Worm (Caenorhabditis elegans) whole organism, young adult: Measurements from ENCODE around the gene ppt-1.

Experiments
- D2030.7 ChIP-seq: fragments of 200-800 bp; sonication (Bioruptor generic); IDR thresholded peaks from 2 replicates; pipeline ENCODE4 v1.3.6; 2022; ENCODE audit warnings: missing genetic modification reagents, missing genetic modification characterization, missing compliant biosample characterization
- F22D6.2 ChIP-seq: sonication (generic microtip); optimal IDR thresholded peaks from 2 replicates; lab custom pipeline; 2016; ENCODE audit warnings: mild to moderate bottlenecking, missing genetic modification characterization, missing compliant biosample characterization
- F33H1.4 ChIP-seq: fragments of 200-800 bp; sonication (Bioruptor generic); IDR thresholded peaks from 2 replicates; pipeline ENCODE4 v1.3.6; 2022; ENCODE audit warnings: missing genetic modification reagents, missing genetic modification characterization, missing compliant biosample characterization
- F57C9.4 ChIP-seq: sonication (generic microtip); optimal IDR thresholded peaks from 2 replicates; lab custom pipeline; 2017; ENCODE audit warnings: mild to moderate bottlenecking, missing genetic modification characterization, missing compliant biosample characterization
- K12H6.12 ChIP-seq: fragments of 200-800 bp; sonication (Bioruptor generic); optimal IDR thresholded peaks from 2 replicates; lab custom pipeline; 2018; ENCODE audit warnings: mild to moderate bottlenecking, missing genetic modification characterization, missing compliant biosample characterization
- Y53F4B.3 ChIP-seq: fragments of 200-800 bp; sonication (Bioruptor generic); IDR thresholded peaks from 2 replicates; pipeline ENCODE4 v1.3.6; 2022; ENCODE audit warnings: missing genetic modification reagents, missing genetic modification characterization, missing compliant biosample characterization
- Y53G8AR.9 ChIP-seq: fragments of 200-800 bp; sonication (Bioruptor generic); conservative IDR thresholded peaks from 2 replicates; pipeline ENCODE4 v1.3.6; 2022; ENCODE audit warnings: missing genetic modification reagents, missing genetic modification characterization, missing compliant biosample characterization
- Y79H2A.3 ChIP-seq: fragments of 200-800 bp; sonication (Bioruptor generic); conservative IDR thresholded peaks from 2 replicates; pipeline ENCODE4 v1.3.6; 2022; ENCODE audit warnings: missing genetic modification reagents, missing genetic modification characterization, missing compliant biosample characterization
- Y95B8A.8 ChIP-seq: fragments of 200-800 bp; sonication (Bioruptor generic); IDR thresholded peaks from 2 replicates; pipeline ENCODE4 v1.3.6; 2022; ENCODE audit warnings: missing genetic modification reagents, missing genetic modification characterization, missing compliant biosample characterization
- ZK185.1 ChIP-seq: sonication (generic microtip); optimal IDR thresholded peaks from 2 replicates; lab custom pipeline; 2016; ENCODE audit warnings: mild to moderate bottlenecking, missing genetic modification characterization, missing compliant biosample characterization; ENCODE audit not compliant: poor library complexity, severe bottlenecking
- attf-3 ChIP-seq: fragments of 200-800 bp; sonication (Bioruptor generic); conservative IDR thresholded peaks from 2 replicates; pipeline ENCODE4 v1.3.6; 2022; ENCODE audit warnings: missing genetic modification reagents, missing genetic modification characterization, missing compliant biosample characterization
- ccch-3 ChIP-seq: fragments of 200-800 bp; sonication (Bioruptor generic); optimal IDR thresholded peaks from 2 replicates; lab custom pipeline; 2018; ENCODE audit warnings: mild to moderate bottlenecking, missing genetic modification characterization, missing compliant biosample characterization
- cebp-2 ChIP-seq: fragments of 200-800 bp; sonication (Bioruptor generic); IDR thresholded peaks from 2 replicates; pipeline ENCODE4 v1.3.6; 2022; ENCODE audit warnings: missing genetic modification characterization, missing compliant biosample characterization
- ceh-79 ChIP-seq: sonication (generic microtip); optimal IDR thresholded peaks from 2 replicates; lab custom pipeline; 2017; ENCODE audit warnings: mild to moderate bottlenecking, missing genetic modification characterization, missing compliant biosample characterization
- ceh-91 ChIP-seq: fragments of 200-800 bp; sonication (Bioruptor generic); IDR thresholded peaks from 2 replicates; pipeline ENCODE4 v1.3.6; 2022; ENCODE audit warnings: missing genetic modification reagents, missing genetic modification characterization, missing compliant biosample characterization
- dpff-1 ChIP-seq: sonication (generic microtip); optimal IDR thresholded peaks from 2 replicates; lab custom pipeline; 2017; ENCODE audit warnings: mild to moderate bottlenecking, missing genetic modification characterization, missing compliant biosample characterization
- efl-1 ChIP-seq: fragments of 150-350 bp; optimal IDR thresholded peaks from 2 replicates; lab custom pipeline; 2014; ENCODE audit warnings: missing biosample characterization, missing genetic modification reagents, missing genetic modification characterization
- egl-18 ChIP-seq: fragments of 200-800 bp; sonication (Bioruptor generic); IDR thresholded peaks from 2 replicates; pipeline ENCODE4 v1.3.6; 2022; ENCODE audit warnings: missing genetic modification reagents, missing genetic modification characterization, missing compliant biosample characterization
- ekl-4 ChIP-seq: fragments of 200-800 bp; sonication (Bioruptor generic); IDR thresholded peaks from 2 replicates; pipeline ENCODE4 v1.3.6; 2022; ENCODE audit warnings: missing genetic modification reagents, missing genetic modification characterization, missing compliant biosample characterization
- fkh-3 ChIP-seq: sonication (generic microtip); optimal IDR thresholded peaks from 2 replicates; lab custom pipeline; 2016; ENCODE audit warnings: mild to moderate bottlenecking, missing genetic modification characterization, missing compliant biosample characterization
- gei-17 ChIP-seq: fragments of 200-800 bp; sonication (Bioruptor generic); optimal IDR thresholded peaks from 2 replicates; lab custom pipeline; 2018; ENCODE audit warnings: mild to moderate bottlenecking, missing genetic modification characterization, missing compliant biosample characterization
- hmg-20 ChIP-seq: fragments of 200-800 bp; sonication (Bioruptor generic); IDR thresholded peaks from 2 replicates; pipeline ENCODE4 v1.3.6; 2022; ENCODE audit warnings: missing genetic modification reagents, missing genetic modification characterization, missing compliant biosample characterization
- lag-1 ChIP-seq: fragments of 200-800 bp; sonication (Bioruptor generic); IDR thresholded peaks from 2 replicates; pipeline ENCODE4 v1.3.6; 2022; ENCODE audit warnings: missing genetic modification reagents, missing genetic modification characterization, missing compliant biosample characterization
- let-526 ChIP-seq: fragments of 200-800 bp; sonication (Bioruptor generic); IDR thresholded peaks from 2 replicates; pipeline ENCODE4 v1.3.6; 2022; ENCODE audit warnings: missing genetic modification reagents, missing genetic modification characterization, missing compliant biosample characterization
- lin-54 ChIP-seq: fragments of 200-800 bp; sonication (Bioruptor generic); optimal IDR thresholded peaks from 2 replicates; lab custom pipeline; 2018; ENCODE audit warnings: mild to moderate bottlenecking, missing genetic modification characterization, missing compliant biosample characterization
- lir-1 ChIP-seq: fragments of 200-800 bp; sonication (Bioruptor generic); conservative IDR thresholded peaks from 2 replicates; pipeline ENCODE4 v1.3.6; 2022; ENCODE audit warnings: missing genetic modification reagents, missing genetic modification characterization, missing compliant biosample characterization
- lsl-1 ChIP-seq: fragments of 200-800 bp; sonication (Bioruptor generic); optimal IDR thresholded peaks from 2 replicates; lab custom pipeline; 2018; ENCODE audit warnings: mild to moderate bottlenecking, missing genetic modification characterization, moderate library complexity, missing compliant biosample characterization
- lsy-27 ChIP-seq: sonication (generic microtip); optimal IDR thresholded peaks from 2 replicates; lab custom pipeline; 2017; ENCODE audit warnings: missing genetic modification characterization, mild to moderate bottlenecking, missing compliant biosample characterization, antibody characterized with exemption, missing genotype, borderline replicate concordance; ENCODE audit not compliant: insufficient read depth
- madf-3 ChIP-seq: fragments of 200-800 bp; sonication (Bioruptor generic); IDR thresholded peaks from 2 replicates; pipeline ENCODE4 v1.3.6; 2022; ENCODE audit warnings: missing genetic modification reagents, missing genetic modification characterization, missing compliant biosample characterization
- madf-8 ChIP-seq: fragments of 200-800 bp; sonication (Bioruptor generic); conservative IDR thresholded peaks from 2 replicates; pipeline ENCODE4 v1.3.6; 2022; ENCODE audit warnings: missing genetic modification reagents, missing genetic modification characterization, missing compliant biosample characterization
- mel-28 ChIP-seq: sonication (generic microtip); optimal IDR thresholded peaks from 2 replicates; lab custom pipeline; 2016; ENCODE audit warnings: borderline replicate concordance, mild to moderate bottlenecking, missing genetic modification characterization, missing compliant biosample characterization
- nfya-2 ChIP-seq: fragments of 200-800 bp; sonication (Bioruptor generic); IDR thresholded peaks from 2 replicates; pipeline ENCODE4 v1.3.6; 2022; ENCODE audit warnings: missing genetic modification reagents, missing genetic modification characterization, missing compliant biosample characterization
- nhr-27 ChIP-seq: fragments of 200-800 bp; sonication (Bioruptor generic); optimal IDR thresholded peaks from 2 replicates; lab custom pipeline; 2018; ENCODE audit warnings: mild to moderate bottlenecking, missing genetic modification characterization, moderate library complexity, missing compliant biosample characterization
- rcor-1 ChIP-seq: fragments of 200-800 bp; sonication (Bioruptor generic); IDR thresholded peaks from 2 replicates; pipeline ENCODE4 v1.3.6; 2022; ENCODE audit warnings: missing genetic modification reagents, missing genetic modification characterization, missing compliant biosample characterization
- rec-8 ChIP-seq, 2 experiments: sonication (generic microtip); optimal IDR thresholded peaks; 2 replicates each; lab custom pipeline; 2016; ENCODE audit warnings: mild to moderate bottlenecking in 2 of 2, missing genetic modification characterization in 2 of 2, missing genetic modification reagents in 2 of 2, missing genotype in 2 of 2, missing biosample characterization in 1 of 2, missing compliant biosample characterization in 1 of 2, moderate library complexity in 1 of 2
- repo-1 ChIP-seq: sonication (generic microtip); optimal IDR thresholded peaks from 2 replicates; lab custom pipeline; 2017; ENCODE audit warnings: mild to moderate bottlenecking, missing genetic modification characterization, missing compliant biosample characterization
- snpc-1.1 ChIP-seq: sonication (generic microtip); optimal IDR thresholded peaks from 2 replicates; lab custom pipeline; 2017; ENCODE audit warnings: missing genetic modification characterization, mild to moderate bottlenecking, missing compliant biosample characterization, antibody characterized with exemption, moderate library complexity, missing genotype, missing genetic modification reagents; ENCODE audit not compliant: insufficient read depth
- snpc-1.3 ChIP-seq: sonication (generic microtip); optimal IDR thresholded peaks from 2 replicates; lab custom pipeline; 2017; ENCODE audit warnings: missing genetic modification characterization, mild to moderate bottlenecking, missing compliant biosample characterization, antibody characterized with exemption, moderate library complexity, missing genotype, missing genetic modification reagents; ENCODE audit not compliant: insufficient read depth
- snpc-3.4 ChIP-seq: sonication (generic microtip); optimal IDR thresholded peaks from 2 replicates; lab custom pipeline; 2017; ENCODE audit warnings: missing genetic modification characterization, mild to moderate bottlenecking, missing compliant biosample characterization, antibody characterized with exemption, moderate library complexity, missing genotype, missing genetic modification reagents
- snpc-4 ChIP-seq, 5 experiments: fragments of 150-350 bp in 1 of 5; sonication (generic microtip) in 4 of 5; optimal IDR thresholded peaks; 2 replicates each; lab custom pipeline; 2014 to 2018; ENCODE audit warnings: missing genetic modification characterization in 5 of 5, missing biosample characterization in 3 of 5, antibody characterized with exemption in 2 of 5, mild to moderate bottlenecking in 2 of 5, missing compliant biosample characterization in 2 of 5, missing genotype in 2 of 5, moderate library complexity in 2 of 5, missing genetic modification reagents in 1 of 5
- sptf-2 ChIP-seq: fragments of 200-800 bp; sonication (Bioruptor generic); optimal IDR thresholded peaks from 2 replicates; lab custom pipeline; 2018; ENCODE audit warnings: mild to moderate bottlenecking, missing genetic modification characterization, missing compliant biosample characterization
- tlf-1 ChIP-seq: fragments of 200-800 bp; sonication (Bioruptor generic); optimal IDR thresholded peaks from 2 replicates; lab custom pipeline; 2018; ENCODE audit warnings: mild to moderate bottlenecking, missing genetic modification characterization, missing compliant biosample characterization
- xnd-1 ChIP-seq: sonication (generic microtip); optimal IDR thresholded peaks from 2 replicates; lab custom pipeline; 2016; ENCODE audit warnings: missing genotype, missing genetic modification reagents, missing genetic modification characterization, missing compliant biosample characterization
- ztf-18 ChIP-seq: sonication (generic microtip); optimal IDR thresholded peaks from 2 replicates; lab custom pipeline; 2016; ENCODE audit warnings: missing genotype, mild to moderate bottlenecking, missing genetic modification characterization, missing compliant biosample characterization
- ztf-28 ChIP-seq: fragments of 200-800 bp; sonication (Bioruptor generic); IDR thresholded peaks from 2 replicates; pipeline ENCODE4 v1.3.6; 2022; ENCODE audit warnings: missing genetic modification reagents, missing genetic modification characterization, missing compliant biosample characterization
- ztf-3 ChIP-seq: fragments of 200-800 bp; sonication (Bioruptor generic); optimal IDR thresholded peaks from 2 replicates; lab custom pipeline; 2018; ENCODE audit warnings: mild to moderate bottlenecking, missing genetic modification characterization, missing compliant biosample characterization

The ppt-1 gene

DNA sequence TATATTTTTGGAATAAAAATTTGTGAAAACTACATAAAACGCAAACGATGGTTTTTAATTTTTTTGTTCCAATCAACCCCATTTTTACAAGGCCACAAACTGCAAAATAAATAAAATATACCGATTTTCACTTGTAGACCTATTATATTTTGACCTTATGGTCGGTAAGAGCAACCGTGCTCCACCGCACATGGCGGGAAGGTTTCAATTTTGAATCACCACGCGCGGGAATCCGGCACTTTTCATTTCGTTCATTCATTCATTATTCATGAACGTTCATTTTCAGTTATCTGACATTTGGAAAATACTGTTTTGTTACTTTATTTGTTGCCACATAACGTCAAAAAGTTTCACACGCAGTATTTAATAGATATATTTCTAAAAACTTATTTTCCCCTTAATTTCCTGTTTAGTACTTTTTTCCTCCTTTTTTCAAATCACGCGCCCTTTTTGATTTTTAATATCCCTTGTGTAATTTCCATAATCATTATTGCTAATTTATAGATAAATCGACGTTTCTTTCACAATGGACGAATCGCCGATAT is 32.4 kb downstream of the ppt-1 start, which contains the start of gene hcp-1:
Gene hcp-1 (plus strand): TSS at position 495 of the 545 bp plus-strand sequence.
- no peak for TF ChIP-seq nfya-2 (GFP tag; lab: Robert Waterston, UW)
- TF ChIP-seq ZK185.1 (tag; lab: Kevin White, UChicago), result no peak
- no peak for TF ChIP-seq dpff-1
- TF ChIP-seq F22D6.2 (tag; lab: Kevin White, UChicago), result no peak
- TF ChIP-seq gei-17 (GFP tag; lab: Kevin White, UChicago), result no peak
- peak; percentile 99 for TF ChIP-seq ceh-91 (GFP tag; lab: Robert Waterston, UW)
- 0 out of 2 replicates have a peak, but pooled peaks have one; percentile 30 for TF ChIP-seq Y53F4B.3 (GFP tag; lab: Robert Waterston, UW)
- TF ChIP-seq cebp-2 (GFP tag; lab: Robert Waterston, UW), result no peak
- peak; percentile 89 for TF ChIP-seq F33H1.4 (GFP tag; lab: Robert Waterston, UW)
- no peak for TF ChIP-seq lag-1 (GFP tag; lab: Robert Waterston, UW)
- peak; percentile 11 for TF ChIP-seq ztf-18 (tag; lab: Kevin White, UChicago)
- no peak for TF ChIP-seq K12H6.12
- no peak for TF ChIP-seq egl-18
- TF ChIP-seq ekl-4 (GFP tag; lab: Robert Waterston, UW), result peak; percentile 90
- no peak for TF ChIP-seq nhr-27 (tag; lab: Kevin White, UChicago)
- peak; percentile 94 for TF ChIP-seq lsl-1 (GFP tag; lab: Kevin White, UChicago)
- peak; percentile 77 for TF ChIP-seq lir-1 (GFP tag; lab: Robert Waterston, UW)
- TF ChIP-seq sptf-2 (GFP tag; lab: Kevin White, UChicago), result no peak
- TF ChIP-seq lsy-27 (tag; lab: Kevin White, UChicago), result no peak
- TF ChIP-seq Y53G8AR.9, result peak; percentile 89; the same call in 1 of the 2 replicates
- peak; percentile 96 for TF ChIP-seq lin-54 (GFP tag; lab: Kevin White, UChicago)
- TF ChIP-seq rec-8 (tag; optimal IDR thresholded peaks at IDR 0.05; lab: Kevin White, UChicago), result no peak
- TF ChIP-seq ceh-79, result no peak
- TF ChIP-seq F57C9.4 (tag; lab: Kevin White, UChicago), result no peak
- TF ChIP-seq hmg-20 (GFP tag; lab: Robert Waterston, UW), result 0 out of 2 replicates have a peak, but pooled peaks have one; percentile 14
- peak; percentile 95 for TF ChIP-seq snpc-3.4 (tag; lab: Kevin White, UChicago)
- TF ChIP-seq efl-1, result peak; percentile 100
- TF ChIP-seq Y95B8A.8 (GFP tag; lab: Robert Waterston, UW), result peak; percentile 93
- peak; percentile 93 for TF ChIP-seq tlf-1 (GFP tag; lab: Kevin White, UChicago)
- TF ChIP-seq repo-1, result no peak
- no peak for TF ChIP-seq mel-28 (tag; lab: Kevin White, UChicago)
- TF ChIP-seq let-526 (GFP tag; lab: Robert Waterston, UW), result no peak
- peak; percentile 34 for TF ChIP-seq snpc-4 (GFP tag; optimal IDR thresholded peaks at IDR 0.05; lab: Kevin White, UChicago)
- TF ChIP-seq snpc-4 (tag; optimal IDR thresholded peaks at IDR 0.05; lab: Kevin White, UChicago), result peak in 2 of 4 experiments; percentile 56 to 66
- peak; percentile 89 for TF ChIP-seq ztf-28 (GFP tag; lab: Robert Waterston, UW)
- no peak for TF ChIP-seq ztf-3
- TF ChIP-seq ccch-3 (GFP tag; lab: Kevin White, UChicago), result no peak
- peak; percentile 81 for TF ChIP-seq snpc-1.3 (tag; lab: Kevin White, UChicago)
- peak; percentile 99 for TF ChIP-seq xnd-1 (tag; lab: Kevin White, UChicago)
- peak; percentile 70 for TF ChIP-seq attf-3 (GFP tag; lab: Robert Waterston, UW)
- peak; percentile 97 for TF ChIP-seq D2030.7 (GFP tag; lab: Robert Waterston, UW)
- TF ChIP-seq rcor-1, result peak; percentile 92
- TF ChIP-seq madf-8 (GFP tag; lab: Robert Waterston, UW), result peak; percentile 99
- TF ChIP-seq fkh-3 (tag; lab: Kevin White, UChicago), result no peak
- peak; percentile 38 for TF ChIP-seq snpc-1.1 (tag; lab: Kevin White, UChicago)
- TF ChIP-seq Y79H2A.3 (GFP tag; lab: Robert Waterston, UW), result no peak
- TF ChIP-seq madf-3, result peak; percentile 94
